Worm (Caenorhabditis elegans) whole organism, L4 larva: ENCODE data around the gene tag-244.
A peak's percentile ranks its signal among the peaks of the same experiment; 100 is the strongest.

Source experiments
- D1046.2 ChIP-seq: fragments of 200-800 bp; sonication (Bioruptor generic); IDR thresholded peaks from 2 replicates; pipeline ENCODE4 v1.3.6; 2022; ENCODE audit warnings: missing genetic modification characterization, missing compliant biosample characterization
- F26F4.8 ChIP-seq: fragments of 200-800 bp; sonication (Bioruptor generic); conservative IDR thresholded peaks from 2 replicates; pipeline ENCODE4 v1.3.6; 2022; ENCODE audit warnings: missing genetic modification characterization, missing compliant biosample characterization
- F44E2.7 ChIP-seq: fragments of 200-800 bp; sonication (Bioruptor generic); IDR thresholded peaks from 2 replicates; pipeline ENCODE4 v2.1.2; 2022; ENCODE audit warnings: missing genetic modification characterization, missing compliant biosample characterization
- Y105C5A.15 ChIP-seq: fragments of 200-800 bp; sonication (Bioruptor generic); IDR thresholded peaks from 2 replicates; pipeline ENCODE4 v1.3.6; 2022; ENCODE audit warnings: missing genetic modification characterization, missing compliant biosample characterization
- ama-1 ChIP-seq: fragments of 150-350 bp; optimal IDR thresholded peaks from 2 replicates; lab custom pipeline; 2014; ENCODE audit warnings: inconsistent platforms, mixed read lengths
- daf-16 ChIP-seq, 3 experiments: sonication (generic microtip); optimal IDR thresholded peaks; 2 replicates each; lab custom pipeline; 2016 to 2017; ENCODE audit warnings: missing genetic modification characterization in 3 of 3, missing genetic modification reagents in 3 of 3, mild to moderate bottlenecking in 2 of 3, missing compliant biosample characterization in 2 of 3, missing biosample characterization in 1 of 3, moderate library complexity in 1 of 3
- daf-8 ChIP-seq: fragments of 200-800 bp; sonication (Bioruptor generic); IDR thresholded peaks from 2 replicates; pipeline ENCODE4 v1.3.6; 2022; ENCODE audit warnings: missing genetic modification characterization, missing compliant biosample characterization
- dve-1 ChIP-seq: sonication (generic microtip); optimal IDR thresholded peaks from 2 replicates; lab custom pipeline; 2017; ENCODE audit warnings: antibody characterized with exemption, mild to moderate bottlenecking, missing genetic modification characterization, missing compliant biosample characterization; ENCODE audit not compliant: insufficient read depth
- egl-27 ChIP-seq: sonication (generic microtip); optimal IDR thresholded peaks from 3 replicates; lab custom pipeline; 2017; ENCODE audit warnings: missing biosample characterization, missing genetic modification reagents, missing genetic modification characterization
- egl-43 ChIP-seq: fragments of 200-800 bp; sonication (Bioruptor generic); IDR thresholded peaks from 2 replicates; pipeline ENCODE4 v1.3.6; 2022; ENCODE audit warnings: missing genetic modification reagents, missing genetic modification characterization, missing compliant biosample characterization
- fos-1 ChIP-seq: fragments of 150-350 bp; optimal IDR thresholded peaks from 2 replicates; lab custom pipeline; 2014; ENCODE audit warnings: missing biosample characterization, missing genetic modification characterization
- mes-2 ChIP-seq: sonication (generic microtip); optimal IDR thresholded peaks from 2 replicates; lab custom pipeline; 2016; ENCODE audit warnings: missing genotype, mild to moderate bottlenecking, missing genetic modification characterization, missing compliant biosample characterization; ENCODE audit not compliant: poor library complexity, severe bottlenecking
- mxl-2 ChIP-seq: fragments of 200-800 bp; sonication (Bioruptor generic); conservative IDR thresholded peaks from 2 replicates; pipeline ENCODE4 v1.3.6; 2022; ENCODE audit warnings: missing genetic modification reagents, missing genetic modification characterization, missing compliant biosample characterization
- mxl-3 ChIP-seq: fragments of 200-800 bp; sonication (Bioruptor generic); optimal IDR thresholded peaks from 2 replicates; lab custom pipeline; 2018; ENCODE audit warnings: mild to moderate bottlenecking, missing genetic modification characterization, missing compliant biosample characterization
- nhr-111 ChIP-seq: fragments of 200-800 bp; sonication (Bioruptor generic); optimal IDR thresholded peaks from 2 replicates; lab custom pipeline; 2018; ENCODE audit warnings: mild to moderate bottlenecking, missing genetic modification characterization, missing compliant biosample characterization
- nhr-237 ChIP-seq: sonication (generic microtip); optimal IDR thresholded peaks from 2 replicates; lab custom pipeline; 2017; ENCODE audit warnings: missing biosample characterization, missing genetic modification characterization
- nhr-42 ChIP-seq: fragments of 200-800 bp; sonication (Bioruptor generic); IDR thresholded peaks from 2 replicates; pipeline ENCODE4 v1.3.6; 2022; ENCODE audit warnings: missing genetic modification characterization, missing compliant biosample characterization
- nhr-77 ChIP-seq: fragments of 150-350 bp; optimal IDR thresholded peaks from 2 replicates; lab custom pipeline; 2014; ENCODE audit warnings: missing biosample characterization, missing genetic modification characterization
- set-16 ChIP-seq: fragments of 200-800 bp; sonication (Bioruptor generic); IDR thresholded peaks from 2 replicates; pipeline ENCODE4 v1.3.6; 2022; ENCODE audit warnings: missing genetic modification reagents, missing genetic modification characterization, missing compliant biosample characterization
- skn-1 ChIP-seq: fragments of 150-350 bp; optimal IDR thresholded peaks from 2 replicates; lab custom pipeline; 2014; ENCODE audit warnings: missing biosample characterization, missing genetic modification characterization
- snpc-1.2 ChIP-seq: fragments of 200-800 bp; sonication (Bioruptor generic); IDR thresholded peaks from 2 replicates; pipeline ENCODE4 v1.3.6; 2022; ENCODE audit warnings: missing genetic modification reagents, missing genetic modification characterization, missing compliant biosample characterization
- unc-62 ChIP-seq, 3 experiments: fragments of 150-350 bp in 1 of 3; sonication (generic microtip); optimal IDR thresholded peaks in 2 of 3; peaks in 1 of 3; 1 replicate in 1 of 3; 2 replicates in 2 of 3; lab custom pipeline; 2014 to 2017; ENCODE audit warnings: missing biosample characterization in 3 of 3, missing genetic modification characterization in 3 of 3, missing genetic modification reagents in 3 of 3, missing genotype in 1 of 3
- vab-7 ChIP-seq: fragments of 200-800 bp; sonication (Bioruptor generic); IDR thresholded peaks from 2 replicates; pipeline ENCODE4 v1.3.6; 2022; ENCODE audit warnings: missing genetic modification reagents, missing genetic modification characterization, missing compliant biosample characterization
- zag-1 ChIP-seq: fragments of 150-350 bp; optimal IDR thresholded peaks from 2 replicates; lab custom pipeline; 2014; ENCODE audit warnings: missing biosample characterization, missing genetic modification characterization
- zfp-3 ChIP-seq: fragments of 200-800 bp; sonication (Bioruptor generic); conservative IDR thresholded peaks from 2 replicates; pipeline ENCODE4 v1.3.6; 2022; ENCODE audit warnings: missing genetic modification reagents, missing genetic modification characterization, missing compliant biosample characterization
- ztf-11 ChIP-seq: fragments of 150-350 bp; optimal IDR thresholded peaks from 2 replicates; lab custom pipeline; 2014; ENCODE audit warnings: missing biosample characterization, missing genetic modification characterization

tag-244 gene

DNA sequence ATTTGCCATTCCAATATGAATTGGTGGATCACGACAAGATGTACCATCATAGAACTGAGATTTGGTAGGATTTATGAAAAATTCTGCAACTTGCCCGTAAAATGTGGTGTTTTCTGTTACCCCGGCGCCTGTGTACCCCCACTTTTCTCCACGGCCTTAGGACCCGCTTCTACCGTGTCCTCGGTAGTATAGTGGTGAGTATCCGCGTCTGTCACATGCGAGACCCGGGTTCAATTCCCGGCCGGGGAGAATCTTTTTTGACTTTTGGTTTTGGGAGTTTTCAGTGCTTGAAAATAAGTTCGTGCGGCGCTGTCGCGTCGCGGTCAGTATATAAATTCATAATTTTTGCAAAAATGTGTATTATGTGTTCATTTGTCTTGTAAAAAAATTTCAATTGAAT, 36.3 kb upstream of the tag-244 start (continued):
- peak; percentile 24 for TF ChIP-seq mes-2 (tag; lab: Kevin White, UChicago)

DNA sequence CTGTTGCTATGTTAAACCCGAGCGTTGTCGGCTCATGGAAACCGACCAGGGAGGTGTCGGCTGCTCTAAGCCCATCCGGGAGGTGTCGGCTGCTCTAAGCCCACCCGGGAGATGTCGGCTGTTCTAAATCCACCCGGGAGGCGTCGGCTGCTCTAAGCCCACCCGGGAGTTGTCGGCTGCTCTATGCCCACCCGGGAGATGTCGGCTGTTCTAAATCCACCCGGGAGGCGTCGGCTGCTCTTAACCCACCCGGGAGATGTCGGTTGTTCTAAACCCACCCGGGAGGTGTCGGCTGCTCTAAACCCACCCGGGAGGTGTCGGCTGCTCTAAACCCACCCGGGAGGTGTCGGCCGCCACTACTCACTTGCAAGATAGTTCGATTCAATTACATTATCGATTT, 34.8 kb upstream of the tag-244 start:
- no peak for TF ChIP-seq unc-62 (GFP tag; optimal IDR thresholded peaks at IDR 0.05 in 1 of 2; lab: Kevin White, UChicago)
- no peak for TF ChIP-seq unc-62 (tag; optimal IDR thresholded peaks at IDR 0.05; lab: Kevin White, UChicago)
- peak; percentile 5; the same call in 1 of the 2 replicates for TF ChIP-seq egl-43 (GFP tag; lab: Robert Waterston, UW)
- peak; percentile 96 for TF ChIP-seq set-16

DNA sequence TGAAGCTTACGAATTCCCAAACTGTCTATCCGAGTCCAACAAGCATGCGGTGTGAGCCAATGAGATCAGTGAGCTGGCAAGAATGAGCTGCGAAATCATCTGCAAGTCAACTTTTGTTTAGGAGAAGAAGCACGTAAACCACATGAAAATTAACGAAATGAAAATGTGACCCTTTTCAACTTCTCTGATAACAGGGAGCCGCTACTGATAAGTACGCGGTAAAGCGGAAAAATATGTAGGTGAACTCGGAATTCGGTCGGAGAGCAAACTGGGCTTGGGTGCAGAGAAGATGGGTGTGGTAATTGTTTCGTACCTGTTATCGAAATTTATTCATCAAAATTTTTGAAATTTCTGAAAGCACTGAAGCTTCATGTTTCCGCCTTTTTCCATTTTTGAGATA, 34.2 kb upstream of the tag-244 start, which contains the start of gene clec-172:
TSS of gene clec-172 (minus strand) at position 101 of the 400 bp plus-strand sequence.
- no peak for TF ChIP-seq nhr-237 (tag; lab: Kevin White, UChicago)
- TF ChIP-seq D1046.2 (GFP tag; lab: Robert Waterston, UW) = no peak
- peak; percentile 4 for TF ChIP-seq mxl-3 (GFP tag; lab: Kevin White, UChicago)
- no peak for TF ChIP-seq nhr-77
- no peak for TF ChIP-seq skn-1 (tag; lab: Kevin White, UChicago)
- no peak for TF ChIP-seq F26F4.8 (GFP tag; lab: Robert Waterston, UW)
- TF ChIP-seq unc-62 (GFP tag; optimal IDR thresholded peaks at IDR 0.05 in 1 of 2; lab: Kevin White, UChicago) = peak in 1 of 2 experiments; percentile 24
- no peak for TF ChIP-seq unc-62 (tag; optimal IDR thresholded peaks at IDR 0.05; lab: Kevin White, UChicago)
- TF ChIP-seq nhr-42 (GFP tag; lab: Robert Waterston, UW) = no peak
- no peak for TF ChIP-seq snpc-1.2 (GFP tag; lab: Robert Waterston, UW)
- no peak for TF ChIP-seq Y105C5A.15 (GFP tag; lab: Robert Waterston, UW)
- no peak for TF ChIP-seq zag-1 (tag; lab: Kevin White, UChicago)
- TF ChIP-seq F44E2.7 (GFP tag; lab: Robert Waterston, UW) = no peak

DNA sequence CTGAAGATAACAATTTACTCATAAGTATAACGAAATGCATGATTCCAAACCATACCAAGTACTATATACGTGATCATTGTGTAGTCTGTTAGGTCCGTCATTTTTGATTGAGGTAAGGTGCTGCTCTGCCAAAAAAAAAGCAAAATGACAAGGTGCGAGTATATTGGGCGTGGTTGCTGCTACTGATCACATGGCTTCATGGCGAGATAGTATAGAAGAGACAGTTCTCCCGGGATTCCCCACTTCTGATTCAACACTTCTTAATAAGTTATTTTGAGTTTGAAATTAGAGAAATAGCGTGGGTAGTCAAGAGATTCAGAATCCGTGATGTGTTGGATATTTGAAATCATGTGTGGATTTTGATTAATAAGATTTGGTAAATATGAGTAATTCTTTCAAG, 29.5 kb upstream of the tag-244 start, which contains the start of gene K03H6.4:
TSS of gene K03H6.4 (minus strand) at position 101 of the 400 bp plus-strand sequence.
- TF ChIP-seq fos-1 (tag; lab: Kevin White, UChicago) = no peak
- TF ChIP-seq unc-62 (GFP tag; optimal IDR thresholded peaks at IDR 0.05 in 1 of 2; lab: Kevin White, UChicago) = peak in 1 of 2 experiments; percentile 90
- no peak for TF ChIP-seq unc-62 (tag; optimal IDR thresholded peaks at IDR 0.05; lab: Kevin White, UChicago)
- no peak for TF ChIP-seq dve-1 (tag; lab: Kevin White, UChicago)

DNA sequence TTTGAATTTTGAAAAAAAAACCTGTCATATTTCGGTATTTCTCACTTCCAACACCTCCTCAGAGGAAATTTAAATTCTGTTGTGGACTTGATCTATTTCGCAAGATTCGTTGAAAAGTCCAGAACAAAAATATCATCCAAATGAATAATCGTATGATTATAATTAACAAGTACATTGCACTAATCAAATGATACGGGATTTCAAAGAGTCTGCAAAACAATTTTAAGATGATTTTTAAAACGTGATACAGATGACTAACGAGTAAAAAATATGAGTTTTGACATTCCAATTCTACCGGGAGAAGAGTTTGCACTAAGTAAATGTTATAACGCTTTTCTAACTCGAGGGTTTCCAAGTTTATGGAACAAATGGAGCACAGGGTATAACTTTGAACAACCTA, 28.3 kb upstream of the tag-244 start:
- TF ChIP-seq vab-7 (GFP tag; lab: Robert Waterston, UW) (no peak), daf-16 (GFP tag; optimal IDR thresholded peaks at IDR 0.05; lab: Kevin White, UChicago) (no peak), daf-16 (tag; optimal IDR thresholded peaks at IDR 0.05; lab: Kevin White, UChicago) (no peak), ama-1 (lab: Kevin White, UChicago) (no peak), egl-27 (tag; lab: Kevin White, UChicago) (no peak), unc-62 (GFP tag; optimal IDR thresholded peaks at IDR 0.05 in 1 of 2; lab: Kevin White, UChicago) (no peak), unc-62 (tag; optimal IDR thresholded peaks at IDR 0.05; lab: Kevin White, UChicago) (no peak), daf-8 (GFP tag; lab: Robert Waterston, UW) (no peak), mxl-2 (GFP tag; lab: Robert Waterston, UW) (no peak)

DNA sequence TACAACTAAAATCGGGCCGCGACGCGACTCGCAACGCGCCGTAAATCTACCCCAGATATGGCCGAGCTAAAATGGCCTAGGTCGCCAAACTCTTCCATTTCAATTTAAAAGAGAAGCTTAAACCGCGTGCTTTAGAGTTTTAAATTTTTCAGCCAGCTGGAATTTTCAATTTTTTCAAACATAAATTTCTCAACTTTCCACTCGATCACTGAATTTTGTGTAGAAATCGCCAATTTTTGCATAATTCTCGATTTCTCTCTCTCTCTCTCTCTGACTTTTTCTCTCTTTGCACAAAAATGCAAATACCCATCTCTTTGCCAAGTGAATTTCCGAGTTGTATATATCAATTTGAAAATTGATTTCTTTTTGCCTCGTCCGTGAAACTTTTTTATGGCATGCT, 27.3 kb upstream of the tag-244 start, which contains the start of gene K03H6.1:
TSS of gene K03H6.1 (plus strand) at position 301 of the 400 bp plus-strand sequence.
- no peak for TF ChIP-seq ztf-11 (tag; lab: Kevin White, UChicago)
- TF ChIP-seq unc-62 (GFP tag; optimal IDR thresholded peaks at IDR 0.05 in 1 of 2; lab: Kevin White, UChicago) = peak in 1 of 2 experiments; percentile 53
- no peak for TF ChIP-seq unc-62 (tag; optimal IDR thresholded peaks at IDR 0.05; lab: Kevin White, UChicago)

DNA sequence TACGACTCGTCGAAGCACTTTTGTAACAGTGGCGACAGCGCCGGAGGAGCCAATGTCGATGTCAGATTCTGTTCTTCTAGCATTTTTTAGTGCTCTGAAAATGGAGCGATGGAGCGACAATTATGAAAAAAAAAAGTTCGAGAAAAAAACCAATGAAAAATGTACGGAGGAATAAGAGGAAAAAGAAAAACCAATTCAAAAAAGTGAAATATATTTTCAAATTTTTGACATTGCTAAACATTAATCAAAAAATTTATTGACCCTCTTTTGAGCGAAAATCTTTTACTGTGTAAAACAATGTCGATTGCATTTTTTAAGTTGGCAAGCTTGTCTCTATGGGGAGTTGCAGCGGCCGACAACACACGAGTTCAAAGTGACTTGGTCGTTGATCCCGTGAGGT, 14.4 kb upstream of the tag-244 start, which contains the start of gene K03H6.5:
TSS of gene K03H6.5 (minus strand) at position 101 of the 400 bp plus-strand sequence.
- TF ChIP-seq zfp-3 (GFP tag; lab: Robert Waterston, UW) (no peak), daf-16 (GFP tag; optimal IDR thresholded peaks at IDR 0.05; lab: Kevin White, UChicago) (no peak), daf-16 (tag; optimal IDR thresholded peaks at IDR 0.05; lab: Kevin White, UChicago) (no peak), nhr-111 (GFP tag; lab: Kevin White, UChicago) (no peak)
